Worm (Caenorhabditis elegans) whole organism, dauer: ENCODE measurements around the gene T07A5.1.

Experiments used
- unc-62 ChIP-seq: sonication (generic microtip); optimal IDR thresholded peaks from 2 replicates; lab custom pipeline; 2017; ENCODE audit warnings: missing biosample characterization, missing genetic modification reagents, missing genetic modification characterization

Gene T07A5.1

DNA sequence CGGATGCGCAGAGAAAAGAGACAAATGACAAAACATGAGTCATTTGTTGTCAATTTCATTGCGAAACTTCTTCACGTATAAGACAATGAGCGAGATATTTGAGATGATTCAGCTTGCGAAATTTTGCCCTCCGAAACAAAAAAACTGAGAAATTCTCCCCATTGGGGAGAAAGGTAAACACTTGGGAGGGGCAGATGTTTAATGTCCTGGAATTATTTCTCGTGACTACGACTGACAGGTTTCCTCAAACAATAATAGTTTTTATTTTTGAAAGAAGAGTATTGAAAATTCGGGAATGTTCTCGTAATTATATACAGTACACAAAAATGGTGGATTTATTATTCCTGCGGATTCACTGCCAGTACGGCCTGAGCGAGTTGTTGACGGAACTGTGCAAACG is 25.2 kb upstream of the T07A5.1 start:
- TF ChIP-seq unc-62 (GFP tag; lab: Kevin White, UChicago): no peak

DNA sequence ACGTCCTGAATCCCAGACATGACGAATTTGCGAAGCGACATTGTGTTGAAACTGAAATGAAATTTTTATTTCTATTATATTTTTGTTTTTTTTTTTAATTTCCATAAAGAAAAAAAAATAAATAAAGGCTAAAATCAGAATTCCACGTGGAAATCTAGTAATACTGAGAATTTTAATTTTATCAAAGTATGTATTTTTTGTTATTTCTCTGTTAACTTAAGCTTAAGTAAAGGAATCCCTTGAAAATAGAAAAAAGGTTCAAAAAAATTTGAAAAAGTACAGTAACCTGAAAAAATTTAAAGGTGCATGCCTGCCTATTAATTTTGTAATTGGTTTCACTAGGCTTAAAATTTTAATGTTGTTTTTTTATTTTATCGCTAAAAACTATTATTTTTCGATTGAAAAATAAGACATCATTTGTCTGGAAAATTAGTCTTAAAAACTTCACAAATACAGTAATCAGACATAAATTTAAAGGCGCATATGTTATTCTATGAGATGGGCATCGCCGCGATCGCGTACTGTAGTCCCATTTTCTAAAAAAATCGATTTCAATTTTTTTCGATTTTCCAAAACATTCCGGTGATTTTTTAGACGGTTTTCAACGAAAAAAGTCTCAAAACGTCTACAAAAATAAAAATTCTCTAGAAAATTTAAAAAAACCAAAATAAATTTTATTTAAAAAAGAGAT is 24.5 kb upstream of the T07A5.1 start, which contains the start of gene nex-2:
Gene nex-2, minus strand, starts transcription at position 51 of the 691 bp plus-strand sequence.
- TF ChIP-seq unc-62 (GFP tag; lab: Kevin White, UChicago): no peak

DNA sequence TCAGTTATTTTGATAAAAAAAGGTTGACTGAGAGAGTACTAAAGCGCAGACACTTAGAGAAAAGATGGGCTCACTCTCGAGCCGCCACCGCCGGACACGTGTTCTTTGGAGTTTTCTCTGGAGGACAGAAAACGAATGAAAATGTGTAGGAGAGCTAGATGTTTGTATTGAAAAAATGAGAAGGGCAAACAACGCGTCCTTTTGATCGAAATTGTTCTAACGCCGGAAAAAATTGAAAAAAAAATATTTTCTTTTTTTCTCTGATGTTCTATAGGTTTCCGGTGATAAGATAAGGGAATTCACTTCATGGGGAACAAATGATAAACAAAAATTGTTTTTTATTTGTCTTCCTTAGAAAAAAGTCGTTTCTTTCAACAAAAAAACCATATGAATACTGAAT is 23.8 kb upstream of the T07A5.1 start:
- TF ChIP-seq unc-62 (GFP tag; lab: Kevin White, UChicago): no peak

DNA sequence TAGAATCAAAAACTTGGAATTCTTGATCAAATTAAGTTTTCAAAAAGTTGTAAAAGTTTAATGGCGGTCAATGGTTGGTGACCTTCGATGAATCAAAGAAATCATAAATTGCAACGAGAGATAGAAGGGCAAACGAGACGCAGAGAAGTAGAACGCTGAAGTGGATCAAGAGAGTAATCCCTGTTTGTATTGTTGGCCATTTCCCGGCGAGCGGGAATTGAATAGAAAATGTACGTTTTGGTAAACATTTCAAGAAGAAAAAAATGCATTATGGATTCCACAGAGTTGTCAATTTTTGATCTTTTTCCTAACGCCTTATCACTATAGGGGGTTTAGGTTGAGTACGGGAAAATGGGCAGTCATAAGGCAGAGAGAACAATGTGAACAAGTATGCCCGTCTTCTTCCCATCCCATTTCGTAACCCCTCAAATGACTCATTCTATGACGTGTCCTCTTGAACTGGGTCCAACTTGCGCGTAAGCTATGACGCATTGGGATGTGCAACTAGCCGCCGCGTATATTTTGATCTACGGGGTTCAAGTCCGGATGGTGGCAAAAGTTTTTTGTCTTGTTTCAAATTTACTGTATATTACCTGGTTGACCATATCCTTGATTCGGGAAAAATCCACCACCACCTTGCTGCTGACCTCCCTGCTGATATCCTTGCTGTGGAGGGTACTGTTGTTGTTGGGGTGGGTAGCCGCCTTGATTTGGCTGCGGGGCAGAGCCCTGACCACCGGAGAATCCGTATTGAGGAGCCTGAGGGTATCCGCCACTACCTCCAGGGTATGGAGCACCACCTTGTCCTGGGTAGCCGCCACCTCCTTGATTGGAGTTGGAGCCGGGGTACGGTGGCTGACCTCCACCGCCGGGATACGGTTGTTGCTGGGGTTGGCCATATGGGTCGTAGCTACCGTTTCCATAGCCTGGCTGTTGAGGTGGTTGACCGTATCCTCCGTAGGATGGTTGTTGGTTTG is 22.9 kb upstream of the T07A5.1 start:
- TF ChIP-seq unc-62 (GFP tag; lab: Kevin White, UChicago): no peak

DNA sequence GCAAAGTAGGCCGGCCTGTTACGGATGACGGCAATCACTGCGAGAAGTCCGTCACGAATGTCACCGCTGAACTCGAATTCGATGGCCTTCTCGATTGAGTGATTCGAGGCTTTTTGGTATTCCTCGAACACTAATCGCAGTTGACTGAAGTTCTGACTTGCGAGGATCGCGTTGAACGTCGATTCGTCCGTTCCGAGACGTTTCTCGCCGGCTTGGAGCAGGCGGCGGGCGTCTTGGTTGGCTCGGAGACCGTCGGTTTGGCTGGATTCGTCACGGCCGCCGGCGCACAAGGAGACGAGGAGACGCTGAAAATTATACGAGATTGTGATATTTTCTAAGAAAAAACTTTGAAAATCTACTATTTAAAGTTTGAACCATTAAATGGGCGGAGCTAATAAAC is 20.3 kb upstream of the T07A5.1 start:
- no peak for TF ChIP-seq unc-62 (GFP tag; lab: Kevin White, UChicago)

DNA sequence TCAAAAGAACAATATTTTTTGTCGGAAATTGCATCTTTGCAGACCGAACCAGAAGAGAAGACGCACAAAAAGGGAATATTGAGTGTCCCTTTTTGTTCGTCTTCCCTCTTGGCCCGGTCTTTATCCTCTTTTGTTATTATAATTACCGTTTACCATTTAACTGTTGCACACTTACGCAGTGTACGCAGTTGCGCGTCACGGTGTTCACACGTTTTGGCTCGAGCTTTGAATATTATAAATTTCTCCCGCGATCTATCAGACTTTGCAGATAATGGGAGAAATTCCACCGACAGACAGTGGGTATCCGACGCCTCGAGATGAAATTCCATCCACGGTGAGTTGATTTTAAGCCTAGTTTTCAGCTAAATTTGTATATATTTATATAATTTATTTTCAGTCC is 14.8 kb upstream of the T07A5.1 start, which contains the start of gene sas-7:
Gene sas-7, plus strand, starts transcription at position 232 of the 400 bp plus-strand sequence.
- no peak for TF ChIP-seq unc-62 (GFP tag; lab: Kevin White, UChicago)

DNA sequence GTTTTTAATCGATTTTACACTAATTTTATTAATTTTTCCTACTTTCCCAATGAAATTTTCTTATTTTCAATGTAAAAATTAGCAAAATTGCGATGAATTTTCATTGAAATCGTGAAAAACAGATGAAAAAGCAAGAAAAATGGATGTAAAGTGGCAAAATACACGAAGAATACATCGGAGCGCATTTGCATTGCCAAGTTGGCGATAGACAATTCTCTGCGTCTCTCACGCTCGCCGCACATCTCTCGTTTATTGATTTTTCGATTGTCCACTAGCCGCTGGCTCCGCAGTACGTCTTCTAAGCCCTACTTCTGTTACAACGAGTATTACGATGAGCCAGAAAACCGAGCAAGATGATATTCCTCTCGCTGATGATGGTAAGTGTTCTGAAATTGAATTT is 12.8 kb upstream of the T07A5.1 start, which contains the start of gene unc-69:
Gene unc-69, plus strand, starts transcription at position 185 of the 400 bp plus-strand sequence.
- TF ChIP-seq unc-62 (GFP tag; lab: Kevin White, UChicago): no peak

DNA sequence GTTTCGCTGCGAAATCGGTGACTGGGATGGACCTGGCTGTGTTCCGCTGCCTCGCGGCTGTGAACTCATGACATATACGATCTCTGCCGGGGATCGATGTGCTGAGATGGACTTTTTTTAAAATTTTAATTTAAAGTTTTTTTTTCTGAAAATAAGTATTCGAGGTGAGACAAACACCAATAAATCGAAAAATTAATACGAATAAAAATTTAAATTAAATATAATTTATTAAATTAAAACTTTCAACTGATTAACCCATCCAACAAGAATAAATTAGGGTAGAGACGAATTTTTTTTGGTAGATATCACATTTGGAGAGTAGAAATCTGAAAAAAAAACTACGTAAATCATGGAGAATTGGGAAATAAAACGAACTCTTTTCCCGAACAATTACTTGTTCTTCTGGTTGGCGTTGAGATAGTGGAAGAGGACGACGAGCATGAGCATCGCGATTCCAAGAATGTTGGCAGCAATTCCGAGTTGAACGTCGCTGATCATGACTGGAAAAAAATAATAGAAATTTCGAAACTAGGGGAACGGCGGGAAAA is 12.1 kb upstream of the T07A5.1 start, which contains the start of the genes unc-50 and ostf-4:
Gene unc-50, minus strand, starts transcription at position 101 of the 548 bp plus-strand sequence.
Gene ostf-4, minus strand, starts transcription at position 498 of the 548 bp plus-strand sequence.
- TF ChIP-seq unc-62 (GFP tag; lab: Kevin White, UChicago): no peak

DNA sequence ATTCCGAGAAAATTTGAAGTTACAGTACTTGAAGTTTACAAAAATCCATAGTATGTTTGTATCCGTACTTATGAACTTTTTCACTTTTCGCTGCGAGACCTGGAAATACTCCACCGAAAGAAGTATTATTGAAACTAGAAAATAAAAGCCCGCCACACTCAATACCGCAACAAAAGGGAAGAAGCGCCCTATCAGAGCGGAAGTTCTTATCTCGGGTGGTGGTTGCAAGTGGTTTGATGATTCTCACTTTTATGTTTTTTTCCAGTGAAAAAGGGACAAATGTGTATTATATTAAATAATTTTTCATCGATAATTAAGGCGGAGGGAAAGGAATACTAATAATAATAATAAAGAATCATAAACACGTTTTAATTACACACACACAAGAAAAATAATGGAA is 8.2 kb upstream of the T07A5.1 start:
- no peak for TF ChIP-seq unc-62 (GFP tag; lab: Kevin White, UChicago)

DNA sequence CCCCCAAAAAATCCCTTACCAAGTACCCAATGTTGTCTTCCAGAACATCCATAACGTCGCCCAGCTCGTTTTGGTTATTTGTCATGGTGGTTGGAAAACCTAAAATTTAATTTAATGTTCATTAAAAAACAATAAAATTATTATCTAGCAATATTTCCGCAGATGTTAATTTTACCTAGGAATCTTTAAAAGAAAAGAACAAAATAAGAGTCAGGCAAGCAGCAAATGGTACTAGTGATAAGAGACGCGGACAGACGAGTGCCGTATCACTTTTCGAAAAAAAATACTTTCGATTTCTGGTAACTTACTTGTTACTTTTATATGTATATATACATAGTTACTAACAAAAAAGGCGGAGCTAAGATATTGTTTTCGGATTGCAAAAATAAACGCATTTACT is 5.0 kb upstream of the T07A5.1 start, which contains the start of gene T07A5.7:
Gene T07A5.7, minus strand, starts transcription at position 101 of the 400 bp plus-strand sequence.
- no peak for TF ChIP-seq unc-62 (GFP tag; lab: Kevin White, UChicago)

DNA sequence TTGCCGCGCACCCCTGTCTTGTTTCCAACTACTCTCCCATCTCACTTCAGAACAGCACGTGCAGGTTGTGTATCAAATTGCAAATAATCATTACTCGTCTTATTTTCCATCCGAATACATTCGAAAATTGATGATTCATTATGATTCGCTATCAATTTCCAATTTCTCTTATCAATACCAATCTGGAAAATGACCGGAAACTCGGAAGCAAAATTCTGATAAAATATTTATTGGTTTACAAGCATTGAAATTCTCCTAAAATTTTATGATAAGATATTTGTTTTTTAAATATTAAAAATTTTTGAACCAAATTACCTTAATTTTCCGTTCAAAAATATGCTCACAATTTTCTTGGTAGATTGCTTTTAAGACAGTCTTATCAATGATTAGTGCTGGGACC is 702 bp downstream of the T07A5.1 start:
- no peak for TF ChIP-seq unc-62 (GFP tag; lab: Kevin White, UChicago)

DNA sequence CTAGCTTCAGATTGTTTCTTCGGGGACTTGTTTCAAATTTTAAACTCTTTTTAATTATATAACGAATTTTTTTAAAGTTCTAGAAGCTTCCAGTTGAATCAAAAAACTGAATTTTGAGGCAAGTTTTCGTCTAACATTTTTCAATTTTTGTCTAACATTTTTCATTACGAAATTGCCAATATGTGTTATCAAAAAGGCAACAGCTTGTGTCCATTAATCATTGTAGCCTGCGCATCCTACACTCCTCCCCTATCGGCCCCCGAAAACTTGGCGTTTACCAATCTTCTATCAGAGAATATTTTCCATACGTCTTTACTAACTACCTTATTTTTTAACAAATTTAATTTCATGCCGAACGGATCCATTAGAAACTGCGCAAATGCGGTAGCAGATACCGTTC is 5.9 kb downstream of the T07A5.1 start, which contains the start of gene vglu-3:
Gene vglu-3, plus strand, starts transcription at position 301 of the 400 bp plus-strand sequence.
- TF ChIP-seq unc-62 (GFP tag; lab: Kevin White, UChicago): no peak

DNA sequence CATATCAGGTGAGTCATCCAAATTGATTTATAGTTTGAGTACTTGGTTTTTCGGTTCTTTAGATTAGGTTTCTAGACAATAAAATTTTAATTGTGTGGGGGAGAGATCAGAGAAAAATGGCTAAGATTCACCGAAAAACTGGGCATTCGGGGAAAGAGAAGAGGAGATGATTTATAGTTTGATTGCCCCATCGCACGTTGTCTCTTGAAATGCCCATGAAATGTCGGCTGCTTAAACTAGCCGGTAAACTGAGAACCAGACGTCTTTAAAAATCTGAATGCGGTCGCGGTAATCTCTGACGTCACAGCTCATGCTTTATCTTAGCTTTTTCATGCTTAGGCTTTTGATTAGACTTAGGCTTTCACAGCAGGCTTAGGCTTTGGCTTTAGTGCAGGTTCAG is 9.1 kb downstream of the T07A5.1 start:
- no peak for TF ChIP-seq unc-62 (GFP tag; lab: Kevin White, UChicago)

DNA sequence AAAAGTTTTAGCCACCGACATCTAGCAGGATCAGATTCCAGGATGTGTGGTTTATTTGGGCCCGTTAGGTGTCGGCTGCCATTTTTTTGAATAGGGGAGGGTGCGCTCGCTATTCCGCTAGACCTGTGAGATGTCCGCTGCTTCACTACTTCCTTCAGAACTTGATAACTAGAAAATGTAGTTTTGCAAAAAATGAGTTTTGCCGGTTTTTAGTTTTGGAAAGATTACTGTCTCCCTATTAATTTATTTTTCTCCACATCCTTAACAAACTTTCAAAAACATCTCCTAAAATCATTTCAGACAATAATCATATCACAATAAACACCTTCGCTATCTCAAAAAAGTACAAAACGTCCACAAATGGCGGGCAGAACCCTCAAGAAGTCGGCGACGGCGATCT is 11.2 kb downstream of the T07A5.1 start, which contains the start of gene vglu-2:
Gene vglu-2, plus strand, starts transcription at position 301 of the 400 bp plus-strand sequence.
- no peak for TF ChIP-seq unc-62 (GFP tag; lab: Kevin White, UChicago)

DNA sequence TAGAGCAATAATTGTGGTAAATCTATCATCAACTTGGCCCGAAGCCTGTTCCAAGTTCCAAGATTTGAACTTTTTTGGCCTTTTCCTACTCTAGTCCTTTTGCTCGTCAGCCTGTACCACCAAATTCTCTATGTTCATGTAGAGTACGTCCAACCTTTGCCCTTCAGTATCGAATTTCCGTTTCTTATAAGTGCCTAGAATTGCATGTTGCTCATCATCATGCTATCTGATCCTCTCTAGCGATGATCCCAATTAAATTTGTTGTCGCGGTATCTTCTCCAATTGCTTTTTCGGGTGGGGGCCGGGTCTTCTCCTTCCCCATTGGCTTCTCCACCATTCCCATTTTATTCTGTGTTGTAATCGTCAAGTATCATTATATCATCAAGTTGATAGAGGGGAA is 12.1 kb downstream of the T07A5.1 start:
- TF ChIP-seq unc-62 (GFP tag; lab: Kevin White, UChicago): no peak
